Worm (Caenorhabditis elegans): ENCODE measurements around the gene Y46C8AL.11.
"Not testable (repeated sequence)": the region's sequence is repeated elsewhere in the genome, so short reads cannot be mapped to it uniquely, and the experiment has no call there.

The Y46C8AL.11 gene

DNA sequence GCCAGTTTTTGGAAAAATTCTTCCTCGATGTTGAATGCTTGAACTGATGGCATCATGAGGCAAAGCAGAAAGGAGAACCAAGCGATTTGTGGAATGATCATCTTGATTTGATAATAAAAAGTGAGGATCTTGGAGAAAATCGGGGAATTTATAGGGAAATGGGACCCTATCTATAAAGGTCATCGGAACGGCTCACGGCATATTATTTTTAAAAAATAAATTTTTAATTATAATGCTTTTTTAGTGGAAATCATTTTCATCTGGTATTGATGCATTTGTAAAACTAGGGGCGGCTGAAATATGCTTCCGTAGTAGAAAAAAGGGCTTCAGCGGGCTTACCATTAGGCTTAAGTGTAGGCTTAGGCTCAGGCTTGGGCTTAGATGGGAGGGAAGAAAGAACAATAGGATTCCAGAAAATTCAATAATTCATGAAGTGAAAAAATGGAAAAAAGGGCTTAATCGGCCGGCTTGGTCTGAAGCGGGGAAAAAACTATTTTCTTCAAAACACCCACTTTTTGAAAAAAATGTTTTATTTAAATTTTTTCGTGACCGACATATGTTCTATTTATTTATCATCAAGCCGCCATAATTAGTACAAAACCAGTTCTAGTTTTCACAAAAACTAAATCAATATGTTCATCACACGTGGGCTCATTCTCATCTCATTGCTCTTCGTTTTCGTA is 35.5 kb upstream of the Y46C8AL.11 start, which contains the start of the genes F56D6.22 and F56D6.12:
F56D6.22 (minus strand) TSS at position 101 of the 683 bp plus-strand sequence.
F56D6.12 (plus strand) TSS at position 633 of the 683 bp plus-strand sequence.
- TF ChIP-seq xnd-1 (tag; optimal IDR thresholded peaks at IDR 0.05) (no peak), lin-54 (GFP tag; optimal IDR thresholded peaks at IDR 0.05) (no peak), madf-10 (tag; optimal IDR thresholded peaks at IDR 0.05) (no peak), K11D2.4 (GFP tag; IDR thresholded peaks at IDR 0.05) (no peak), unc-130 (GFP tag; optimal IDR thresholded peaks at IDR 0.05) (no peak), hrde-1 (tag; optimal IDR thresholded peaks at IDR 0.05; ENCODE audit: borderline replicate concordance) (no peak), ztf-26 (tag; optimal IDR thresholded peaks at IDR 0.05) (no peak), snpc-4 (GFP tag; optimal IDR thresholded peaks at IDR 0.05) (no peak), snpc-4 (tag; optimal IDR thresholded peaks at IDR 0.05) (no peak), dox-1 (GFP tag; IDR thresholded peaks at IDR 0.05) (no peak)

DNA sequence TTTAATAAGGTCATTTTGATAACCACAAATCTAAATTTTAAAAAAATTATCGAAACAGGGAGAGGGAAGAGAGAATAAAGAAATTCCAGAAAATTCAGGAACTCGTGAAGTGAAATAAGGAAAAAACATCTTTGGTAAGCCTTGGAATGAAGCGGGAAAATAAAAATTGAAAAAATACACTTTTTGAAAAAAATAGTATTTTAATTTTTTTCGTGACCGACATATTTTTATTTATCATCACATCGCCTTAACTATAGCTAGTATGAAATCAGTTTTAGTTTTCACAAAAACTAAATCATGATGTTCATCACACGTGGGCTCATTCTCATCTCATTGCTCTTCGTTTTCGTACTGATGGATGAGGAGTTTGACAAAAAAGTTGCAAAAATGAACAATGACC is 34.0 kb upstream of the Y46C8AL.11 start, which contains the start of gene F56D6.13:
F56D6.13 (plus strand) TSS at position 301 of the 400 bp plus-strand sequence.
- TF ChIP-seq hlh-26 (GFP tag; conservative IDR thresholded peaks at IDR 0.05) (no peak), B0019.2 (GFP tag; conservative IDR thresholded peaks at IDR 0.05) (no peak), sea-2 (GFP tag; IDR thresholded peaks at IDR 0.05) (no peak), snpc-3.4 (tag; optimal IDR thresholded peaks at IDR 0.05) (no peak), ztf-26 (tag; optimal IDR thresholded peaks at IDR 0.05) (no peak), ets-4 (GFP tag; optimal IDR thresholded peaks at IDR 0.05) (no peak), Y79H2A.3 (GFP tag; conservative IDR thresholded peaks at IDR 0.05) (no peak), F39B2.1 (GFP tag; IDR thresholded peaks at IDR 0.05) (no peak), Y53F4B.3 (GFP tag; IDR thresholded peaks at IDR 0.05) (no peak), T26A5.8 (tag; optimal IDR thresholded peaks at IDR 0.05) (no peak), D2030.7 (GFP tag; IDR thresholded peaks at IDR 0.05) (no peak), gei-17 (GFP tag; optimal IDR thresholded peaks at IDR 0.05) (no peak), aptf-2 (GFP tag; conservative IDR thresholded peaks at IDR 0.05) (no peak), zim-3 (tag; optimal IDR thresholded peaks at IDR 0.05) (no peak), hmg-1.2 (GFP tag; IDR thresholded peaks at IDR 0.05) (no peak), K12H6.12 (tag; optimal IDR thresholded peaks at IDR 0.05) (no peak)

ce11 chrIV:3911848-3912247 is 31.3 kb upstream of the Y46C8AL.11 start, which contains the start of gene F56D6.18:
F56D6.18 (minus strand) TSS chrIV:3911948.
- not testable (repeated sequence) for TF ChIP-seq egl-44 (GFP tag; IDR thresholded peaks at IDR 0.05); rpc-1 (optimal IDR thresholded peaks at IDR 0.05); rpc-1 (tag; optimal IDR thresholded peaks at IDR 0.05); hmg-1.2 (GFP tag; IDR thresholded peaks at IDR 0.05)

- TF ChIP-seq Y95B8A.8 (GFP tag; IDR thresholded peaks at IDR 0.05) = no peak
These were observed 30.5 kb upstream of the Y46C8AL.11 start, which contains the start of gene F56D6.20 for ce11 chrIV:3912598-3912997. F56D6.20 (plus strand) TSS chrIV:3912898.

DNA sequence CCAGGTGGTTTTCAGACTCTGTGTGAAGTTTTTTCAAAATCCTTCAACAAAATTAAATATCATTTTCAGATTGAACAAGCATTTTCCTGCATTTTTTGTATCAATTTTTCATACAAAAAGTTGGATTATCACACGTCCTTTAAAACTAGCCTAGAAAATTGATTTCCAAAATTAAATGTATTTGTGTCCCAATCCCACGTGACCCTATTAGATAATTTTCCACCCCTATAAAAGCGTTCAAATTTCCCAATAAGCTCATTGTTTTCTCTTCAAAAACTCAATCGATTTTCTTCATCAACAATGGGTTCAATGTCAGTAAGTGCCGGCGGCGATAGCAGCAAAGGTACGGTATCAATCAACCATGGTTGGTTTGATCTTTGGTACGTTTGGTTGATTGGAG is 28.6 kb upstream of the Y46C8AL.11 start, which contains the start of gene F56D6.19:
F56D6.19 (plus strand) TSS at position 301 of the 400 bp plus-strand sequence.
- TF ChIP-seq zfh-2 (GFP tag; conservative IDR thresholded peaks at IDR 0.05) = no peak
- TF ChIP-seq dpl-1 (GFP tag; optimal IDR thresholded peaks at IDR 0.05) = no peak
- TF ChIP-seq hsf-1 (GFP tag; IDR thresholded peaks at IDR 0.05) = no peak
- no peak for TF ChIP-seq chd-7 (tag; optimal IDR thresholded peaks at IDR 0.05)
- TF ChIP-seq ztf-28 (GFP tag; IDR thresholded peaks at IDR 0.05) = no peak
- TF ChIP-seq F55B11.4 (tag; optimal IDR thresholded peaks at IDR 0.05; ENCODE audit: borderline replicate concordance, insufficient read depth) = no peak
- TF ChIP-seq B0035.1 (tag; optimal IDR thresholded peaks at IDR 0.05) = no peak
- no peak for TF ChIP-seq F49E8.2 (tag; optimal IDR thresholded peaks at IDR 0.05; ENCODE audit: insufficient read depth)
- TF ChIP-seq ztf-18 (tag; optimal IDR thresholded peaks at IDR 0.05) = no peak
- no peak for TF ChIP-seq tlf-1 (GFP tag; optimal IDR thresholded peaks at IDR 0.05)
- no peak for TF ChIP-seq dox-1 (GFP tag; IDR thresholded peaks at IDR 0.05)
- TF ChIP-seq mel-28 (tag; optimal IDR thresholded peaks at IDR 0.05; ENCODE audit: borderline replicate concordance) = no peak
- TF ChIP-seq F23B12.7 (tag; optimal IDR thresholded peaks at IDR 0.05; ENCODE audit: insufficient read depth) = no peak
- no peak for TF ChIP-seq sptf-2 (GFP tag; optimal IDR thresholded peaks at IDR 0.05)
- no peak for TF ChIP-seq snpc-3.4 (tag; optimal IDR thresholded peaks at IDR 0.05)
- TF ChIP-seq egl-44 (GFP tag; IDR thresholded peaks at IDR 0.05) = no peak
